Fruit fly (Drosophila melanogaster) whole organism, embryonic: ENCODE data around the gene Kua.

Experiments
- Awh ChIP-seq: fragments of 200-800 bp; sonication (Bioruptor generic); IDR thresholded peaks from 2 replicates; pipeline ENCODE4, ENCODE4 v1.3.6; 2022; ENCODE audit warnings: missing biosample characterization, missing genetic modification characterization
- BEAF-32 ChIP-seq: fragments of 200-800 bp; sonication (Bioruptor generic); optimal IDR thresholded peaks from 3 replicates; lab custom pipeline; 2017; ENCODE audit warnings: missing biosample characterization, missing genetic modification characterization, mild to moderate bottlenecking, moderate library complexity, missing genetic modification reagents
- Bdp1 ChIP-seq: fragments of 200-800 bp; sonication (Bioruptor generic); optimal IDR thresholded peaks from 3 replicates; lab custom pipeline; 2016; ENCODE audit warnings: missing biosample characterization, missing genetic modification characterization
- CG10147 ChIP-seq: fragments of 200-800 bp; sonication (Bioruptor generic); optimal IDR thresholded peaks from 2 replicates; lab custom pipeline; 2019; ENCODE audit warnings: missing biosample characterization, mild to moderate bottlenecking, missing genetic modification characterization, moderate library complexity
- CG10979 ChIP-seq: fragments of 200-800 bp; sonication (Bioruptor generic); optimal IDR thresholded peaks from 2 replicates; lab custom pipeline; 2018; ENCODE audit warnings: missing biosample characterization, mild to moderate bottlenecking, missing genetic modification characterization, moderate library complexity
- CG11093 ChIP-seq: fragments of 200-800 bp; sonication (Bioruptor generic); IDR thresholded peaks from 3 replicates; pipeline ENCODE4 v1.3.6; 2022; ENCODE audit warnings: missing biosample characterization, missing genetic modification characterization
- CG12155 ChIP-seq: fragments of 200-800 bp; sonication (Bioruptor generic); optimal IDR thresholded peaks from 3 replicates; lab custom pipeline; 2016; ENCODE audit warnings: missing biosample characterization, missing genetic modification characterization
- CG13424 ChIP-seq: fragments of 200-800 bp; sonication (Bioruptor generic); optimal IDR thresholded peaks from 2 replicates; lab custom pipeline; 2019; ENCODE audit warnings: missing biosample characterization, mild to moderate bottlenecking, missing genetic modification characterization, moderate library complexity
- CG15073 ChIP-seq: fragments of 200-800 bp; sonication (Bioruptor generic); optimal IDR thresholded peaks from 2 replicates; lab custom pipeline; 2016; ENCODE audit warnings: missing biosample characterization, missing genetic modification characterization
- CG15269 ChIP-seq: fragments of 200-800 bp; sonication (Bioruptor generic); optimal IDR thresholded peaks from 2 replicates; lab custom pipeline; 2018; ENCODE audit warnings: missing biosample characterization, mild to moderate bottlenecking, missing genetic modification characterization, moderate library complexity
- CG15601 ChIP-seq: fragments of 200-800 bp; sonication (Bioruptor generic); optimal IDR thresholded peaks from 3 replicates; lab custom pipeline; 2019; ENCODE audit warnings: missing biosample characterization, mild to moderate bottlenecking, missing genetic modification characterization, moderate library complexity
- CG15696 ChIP-seq: fragments of 200-800 bp; sonication (Bioruptor generic); optimal IDR thresholded peaks from 2 replicates; lab custom pipeline; 2019; ENCODE audit warnings: missing biosample characterization, mild to moderate bottlenecking, missing genetic modification characterization, moderate library complexity
- CG1603 ChIP-seq: fragments of 200-800 bp; sonication (Bioruptor generic); optimal IDR thresholded peaks from 2 replicates; lab custom pipeline; 2019; ENCODE audit warnings: missing biosample characterization, mild to moderate bottlenecking, missing genetic modification characterization, moderate library complexity
- CG16779 ChIP-seq: fragments of 200-800 bp; sonication (Bioruptor generic); IDR thresholded peaks from 2 replicates; pipeline ENCODE4 v1.3.6; 2022; ENCODE audit warnings: missing biosample characterization, missing genetic modification characterization
- CG17186 ChIP-seq: fragments of 200-800 bp; sonication (Bioruptor generic); optimal IDR thresholded peaks from 3 replicates; lab custom pipeline; 2017; ENCODE audit warnings: missing biosample characterization, missing genetic modification reagents, missing genetic modification characterization
- CG17829 ChIP-seq: fragments of 200-800 bp; optimal IDR thresholded peaks from 2 replicates; lab custom pipeline; 2019; ENCODE audit warnings: missing biosample characterization, mild to moderate bottlenecking, missing genetic modification characterization, moderate library complexity
- CG2116 ChIP-seq: fragments of 200-800 bp; sonication (Bioruptor generic); optimal IDR thresholded peaks from 3 replicates; lab custom pipeline; 2018; ENCODE audit warnings: missing biosample characterization, mild to moderate bottlenecking, missing genetic modification characterization
- CG31441 ChIP-seq: fragments of 200-800 bp; sonication (Bioruptor generic); IDR thresholded peaks from 2 replicates; pipeline ENCODE4 v1.3.6; 2022; ENCODE audit warnings: missing biosample characterization, missing genetic modification characterization
- CG3281 ChIP-seq: fragments of 200-800 bp; sonication (Bioruptor generic); optimal IDR thresholded peaks from 3 replicates; lab custom pipeline; 2017; ENCODE audit warnings: missing biosample characterization, mild to moderate bottlenecking, missing genetic modification characterization
- CG33557 ChIP-seq: fragments of 200-800 bp; sonication (Bioruptor generic); optimal IDR thresholded peaks from 2 replicates; lab custom pipeline; 2019; ENCODE audit warnings: missing biosample characterization, mild to moderate bottlenecking, missing genetic modification characterization, moderate library complexity
- CG3847 ChIP-seq: fragments of 200-800 bp; sonication (Bioruptor generic); IDR thresholded peaks from 2 replicates; pipeline ENCODE4 v1.3.6; 2022; ENCODE audit warnings: missing biosample characterization, missing genetic modification characterization
- CG4820 ChIP-seq: fragments of 200-800 bp; sonication (Bioruptor generic); optimal IDR thresholded peaks from 3 replicates; lab custom pipeline; 2016; ENCODE audit warnings: missing biosample characterization, missing genetic modification characterization
- CG6791 ChIP-seq: fragments of 200-800 bp; sonication (Bioruptor generic); IDR thresholded peaks from 3 replicates; pipeline ENCODE4 v1.3.6; 2022; ENCODE audit warnings: missing biosample characterization, missing genetic modification characterization; ENCODE audit not compliant: partially characterized antibody
- CG8290 ChIP-seq, 3 experiments: fragments of 200-800 bp; sonication (Bioruptor generic); optimal IDR thresholded peaks; 2 replicates each; lab custom pipeline; 2016 to 2019; ENCODE audit warnings: missing biosample characterization in 3 of 3, missing genetic modification characterization in 3 of 3, mild to moderate bottlenecking in 2 of 3, moderate library complexity in 1 of 3
- CG9932 ChIP-seq: fragments of 200-800 bp; sonication (Bioruptor generic); IDR thresholded peaks from 2 replicates; pipeline ENCODE4 v1.3.6; 2022; ENCODE audit warnings: missing biosample characterization, missing genetic modification characterization
- E2f1 ChIP-seq: fragments of 200-800 bp; sonication (Bioruptor generic); IDR thresholded peaks from 2 replicates; pipeline ENCODE4 v1.3.6; 2022; ENCODE audit warnings: missing biosample characterization, missing genetic modification characterization
- ERR ChIP-seq: fragments of 200-800 bp; sonication (Bioruptor generic); optimal IDR thresholded peaks from 2 replicates; lab custom pipeline; 2016; ENCODE audit warnings: missing biosample characterization, missing genetic modification characterization
- Hr51 ChIP-seq, 2 experiments: fragments of 200-800 bp; sonication (Bioruptor generic); optimal IDR thresholded peaks; 2 replicates in 1 of 2; 3 replicates in 1 of 2; lab custom pipeline; 2016 to 2018; ENCODE audit warnings: missing biosample characterization in 2 of 2, missing genetic modification characterization in 2 of 2, mild to moderate bottlenecking in 1 of 2, moderate library complexity in 1 of 2
- Kr ChIP-seq: fragments of 200-800 bp; sonication (Bioruptor generic); optimal IDR thresholded peaks from 2 replicates; lab custom pipeline; 2017; ENCODE audit warnings: missing biosample characterization, mild to moderate bottlenecking, missing genetic modification characterization
- NFAT ChIP-seq: fragments of 200-800 bp; sonication (Bioruptor generic); IDR thresholded peaks from 2 replicates; pipeline ENCODE4 v1.3.6; 2022; ENCODE audit warnings: missing biosample characterization, missing genetic modification characterization
- Nf-YA ChIP-seq: fragments of 200-800 bp; sonication (Bioruptor generic); IDR thresholded peaks from 2 replicates; pipeline ENCODE4 v1.3.6; 2022; ENCODE audit warnings: missing biosample characterization, missing genetic modification characterization
- Scr ChIP-seq: fragments of 200-800 bp; sonication (Bioruptor generic); IDR thresholded peaks from 2 replicates; pipeline ENCODE4 v1.3.6; 2022; ENCODE audit warnings: missing biosample characterization, missing genetic modification characterization; ENCODE audit not compliant: partially characterized antibody
- Sin3A ChIP-seq: fragments of >200 bp; optimal IDR thresholded peaks from 2 replicates; lab custom pipeline; 2018
- Xbp1 ChIP-seq: fragments of 200-800 bp; sonication (Bioruptor generic); optimal IDR thresholded peaks from 3 replicates; lab custom pipeline; 2016; ENCODE audit warnings: missing biosample characterization, mild to moderate bottlenecking, missing genetic modification characterization
- az2 ChIP-seq: fragments of 200-800 bp; sonication (Bioruptor generic); optimal IDR thresholded peaks from 3 replicates; lab custom pipeline; 2016; ENCODE audit warnings: missing biosample characterization, missing genetic modification characterization
- bbx ChIP-seq: fragments of 200-800 bp; sonication (Bioruptor generic); IDR thresholded peaks from 2 replicates; pipeline ENCODE4 v1.3.6; 2022; ENCODE audit warnings: missing biosample characterization, missing genetic modification characterization; ENCODE audit not compliant: partially characterized antibody
- ci ChIP-seq: fragments of 200-800 bp; sonication (Bioruptor generic); IDR thresholded peaks from 3 replicates; pipeline ENCODE4 v1.3.6; 2022; ENCODE audit warnings: missing biosample characterization, missing genetic modification characterization
- exex ChIP-seq: fragments of 200-800 bp; sonication (Bioruptor generic); optimal IDR thresholded peaks from 4 replicates; lab custom pipeline; 2018; ENCODE audit warnings: missing biosample characterization, mild to moderate bottlenecking, missing genetic modification characterization, moderate library complexity
- hb ChIP-seq: fragments of 200-800 bp; sonication (Bioruptor generic); IDR thresholded peaks from 3 replicates; pipeline ENCODE4 v1.3.6; 2022; ENCODE audit warnings: missing biosample characterization, missing genetic modification characterization; ENCODE audit not compliant: partially characterized antibody
- lilli ChIP-seq: fragments of 200-800 bp; sonication (Bioruptor generic); optimal IDR thresholded peaks from 3 replicates; lab custom pipeline; 2016; ENCODE audit warnings: missing biosample characterization, missing genetic modification characterization
- lola ChIP-seq, 3 experiments: fragments of >200 bp in 2 of 3; fragments of 200-800 bp in 1 of 3; sonication (Bioruptor generic) in 1 of 3; optimal IDR thresholded peaks; 2 replicates each; lab custom pipeline; 2017 to 2019; ENCODE audit warnings: missing biosample characterization in 3 of 3, missing genetic modification characterization in 3 of 3, mild to moderate bottlenecking in 1 of 3, moderate library complexity in 1 of 3
- mam ChIP-seq: fragments of 200-800 bp; sonication (Bioruptor generic); optimal IDR thresholded peaks from 3 replicates; lab custom pipeline; 2016; ENCODE audit warnings: missing biosample characterization, missing genetic modification characterization
- oc ChIP-seq: fragments of 200-800 bp; sonication (Bioruptor generic); optimal IDR thresholded peaks from 2 replicates; lab custom pipeline; 2018; ENCODE audit warnings: missing biosample characterization, mild to moderate bottlenecking, missing genetic modification characterization, moderate library complexity
- sd ChIP-seq: fragments of 200-800 bp; sonication (Bioruptor generic); optimal IDR thresholded peaks from 3 replicates; lab custom pipeline; 2018; ENCODE audit warnings: missing biosample characterization, mild to moderate bottlenecking, missing genetic modification characterization, moderate library complexity
- sob ChIP-seq: fragments of 200-800 bp; sonication (Bioruptor generic); IDR thresholded peaks from 2 replicates; pipeline ENCODE4 v1.3.6; 2022; ENCODE audit warnings: missing biosample characterization, missing genetic modification characterization
- sug ChIP-seq: fragments of 200-800 bp; optimal IDR thresholded peaks from 2 replicates; lab custom pipeline; 2019; ENCODE audit warnings: missing biosample characterization, mild to moderate bottlenecking, missing genetic modification characterization, moderate library complexity
- tin ChIP-seq: fragments of 200-800 bp; sonication (Bioruptor generic); optimal IDR thresholded peaks from 3 replicates; lab custom pipeline; 2016; ENCODE audit warnings: missing biosample characterization, missing genetic modification characterization
- tll ChIP-seq, 2 experiments: fragments of 200-800 bp in 1 of 2; fragments of >200 bp in 1 of 2; sonication (Bioruptor generic) in 1 of 2; optimal IDR thresholded peaks; 2 replicates each; lab custom pipeline; 2017 to 2019; ENCODE audit warnings: missing biosample characterization in 2 of 2, missing genetic modification characterization in 2 of 2, mild to moderate bottlenecking in 1 of 2, moderate library complexity in 1 of 2
- unc-4 ChIP-seq: fragments of 200-800 bp; sonication (Bioruptor generic); IDR thresholded peaks from 2 replicates; pipeline ENCODE4 v1.3.6; 2022; ENCODE audit warnings: missing biosample characterization, missing genetic modification characterization; ENCODE audit not compliant: partially characterized antibody

Gene Kua

dm6 chr2L:20093794-20094193, 3.6 kb upstream of the Kua start, which contains the start of the genes Taf13 and nesd (continued):
- TF ChIP-seq sob (GFP tag; lab: Robert Waterston, UW) (0 out of 2 replicates have a peak, but pooled peaks have one; percentile 17), tll (GFP tag; optimal IDR thresholded peaks at IDR 0.05; lab: Kevin White, UChicago) (peak; percentile 2 to 93), Awh (GFP tag; lab: Robert Waterston, UW) (no peak), CG6791 (GFP tag; lab: Robert Waterston, UW) (peak; percentile 66; the same call in 2 of the 3 replicates), sd (tag; lab: Kevin White, UChicago) (peak; percentile 27), ERR (GFP tag; lab: Kevin White, UChicago) (no peak), Xbp1 (peak; percentile 39), CG10979 (tag; lab: Kevin White, UChicago) (peak; percentile 5), CG15696 (tag; lab: Kevin White, UChicago) (peak; percentile 27), CG31441 (GFP tag; lab: Robert Waterston, UW) (peak; percentile 50; the same call in 1 of the 2 replicates), CG17829 (tag; lab: Kevin White, UChicago) (peak; percentile 70), hb (GFP tag; lab: Robert Waterston, UW) (peak; percentile 55; the same call in 1 of the 3 replicates), bbx (GFP tag; lab: Robert Waterston, UW) (peak; percentile 48), Scr (peak; percentile 78), CG3847 (GFP tag; lab: Robert Waterston, UW) (peak; percentile 45; the same call in 1 of the 2 replicates), Bdp1 (GFP tag; lab: Kevin White, UChicago) (peak; percentile 1), exex (peak; percentile 20), unc-4 (GFP tag; lab: Robert Waterston, UW) (peak; percentile 75), mam (GFP tag; lab: Kevin White, UChicago) (peak; percentile 40), E2f1 (GFP tag; lab: Robert Waterston, UW) (no peak), CG3281 (GFP tag; lab: Kevin White, UChicago) (peak; percentile 29), CG15601 (tag; lab: Kevin White, UChicago) (peak; percentile 69), lola (GFP tag; optimal IDR thresholded peaks at IDR 0.05; lab: Kevin White, UChicago) (peak in 1 of 3 experiments; percentile 46), lilli (GFP tag; lab: Kevin White, UChicago) (peak; percentile 62), BEAF-32 (GFP tag; lab: Kevin White, UChicago) (peak; percentile 85), CG16779 (GFP tag; lab: Robert Waterston, UW) (no peak), CG4820 (GFP tag; lab: Kevin White, UChicago) (peak; percentile 20), CG9932 (peak; percentile 50), oc (no peak), Sin3A (peak; percentile 92), CG2116 (GFP tag; lab: Kevin White, UChicago) (peak; percentile 100), CG11093 (GFP tag; lab: Robert Waterston, UW) (no peak), CG33557 (GFP tag; lab: Kevin White, UChicago) (peak; percentile 30), ci (GFP tag; lab: Robert Waterston, UW) (no peak), CG13424 (tag; lab: Kevin White, UChicago) (peak; percentile 66), CG12155 (peak; percentile 28), Nf-YA (GFP tag; lab: Robert Waterston, UW) (no peak), CG15269 (tag; lab: Kevin White, UChicago) (peak; percentile 32), CG1603 (tag; lab: Kevin White, UChicago) (peak; percentile 29), CG15073 (no peak), CG8290 (GFP tag; optimal IDR thresholded peaks at IDR 0.05; lab: Kevin White, UChicago) (peak; percentile 53), CG8290 (tag; optimal IDR thresholded peaks at IDR 0.05; lab: Kevin White, UChicago) (peak in 1 of 2 experiments; percentile 32), tin (peak; percentile 30), Kr (no peak), NFAT (GFP tag; lab: Robert Waterston, UW) (no peak), az2 (GFP tag; lab: Kevin White, UChicago) (no peak), CG17186 (peak; percentile 71), CG10147 (GFP tag; lab: Kevin White, UChicago) (peak; percentile 67), Hr51 (GFP tag; optimal IDR thresholded peaks at IDR 0.05; lab: Kevin White, UChicago) (peak; percentile 25 to 40), sug (tag; lab: Kevin White, UChicago) (peak; percentile 71)
